Fruit fly (Drosophila melanogaster): ENCODE data around the gene CG7049.

Gene CG7049

dm6 chr3L:131998-132693 is 43.9 kb downstream of the CG7049 start (continued):
- TF ChIP-seq Nf-YC (tag; optimal IDR thresholded peaks at IDR 0.05) (peak; percentile 20), exex (tag; optimal IDR thresholded peaks at IDR 0.05) (peak; percentile 4), mirr (GFP tag; optimal IDR thresholded peaks at IDR 0.05) (peak; percentile 84), rib (GFP tag; IDR thresholded peaks at IDR 0.05) (peak; percentile 61; the same call in 1 of the 2 replicates), en (GFP tag; optimal IDR thresholded peaks at IDR 0.05) (no peak), pita (GFP tag; optimal IDR thresholded peaks at IDR 0.05) (no peak), sug (tag; optimal IDR thresholded peaks at IDR 0.05) (no peak), wor (GFP tag; IDR thresholded peaks at IDR 0.05) (no peak), Poxn (GFP tag; IDR thresholded peaks at IDR 0.05) (no peak), CG12769 (tag; optimal IDR thresholded peaks at IDR 0.05) (peak; percentile 52), CG13624 (GFP tag; optimal IDR thresholded peaks at IDR 0.05) (peak; percentile 8), ATbp (GFP tag; optimal IDR thresholded peaks at IDR 0.05) (no peak), CG5245 (GFP tag; optimal IDR thresholded peaks at IDR 0.05) (no peak), jigr1 (GFP tag; IDR thresholded peaks at IDR 0.05) (no peak), hth (optimal IDR thresholded peaks at IDR 0.05) (no peak), tgo (GFP tag; IDR thresholded peaks at IDR 0.05) (no peak), sc (optimal IDR thresholded peaks at IDR 0.05) (no peak), sc (GFP tag; optimal IDR thresholded peaks at IDR 0.05) (no peak), CG34422 (GFP tag; IDR thresholded peaks at IDR 0.05) (peak; percentile 72; the same call in 1 of the 3 replicates), ssp (GFP tag; IDR thresholded peaks at IDR 0.05) (no peak), Hsf (GFP tag; optimal IDR thresholded peaks at IDR 0.05) (no peak), ro (GFP tag; IDR thresholded peaks at IDR 0.05) (no peak), CG9817 (tag; optimal IDR thresholded peaks at IDR 0.05) (no peak), Xbp1 (GFP tag; optimal IDR thresholded peaks at IDR 0.05) (no peak), Stat92E (GFP tag; optimal IDR thresholded peaks at IDR 0.05) (no peak), Hmr (GFP tag; optimal IDR thresholded peaks at IDR 0.05) (peak; percentile 7), stwl (tag; optimal IDR thresholded peaks at IDR 0.05) (no peak), HLH4C (GFP tag; IDR thresholded peaks at IDR 0.05; ENCODE audit: partially characterized antibody) (no peak), Hr78 (GFP tag; optimal IDR thresholded peaks at IDR 0.05) (no peak), CG6765 (GFP tag; optimal IDR thresholded peaks at IDR 0.05) (peak; percentile 10), CG1832 (GFP tag; optimal IDR thresholded peaks at IDR 0.05) (no peak), CG2875 (GFP tag; optimal IDR thresholded peaks at IDR 0.05) (no peak), CG4424 (GFP tag; optimal IDR thresholded peaks at IDR 0.05) (no peak), so (GFP tag; IDR thresholded peaks at IDR 0.05) (peak; percentile 11; the same call in 1 of the 3 replicates), fd102C (GFP tag; optimal IDR thresholded peaks at IDR 0.05) (no peak), sr (GFP tag; IDR thresholded peaks at IDR 0.05) (no peak), disco-r (GFP tag; optimal IDR thresholded peaks at IDR 0.05) (no peak), eve (GFP tag; optimal IDR thresholded peaks at IDR 0.05) (peak in 1 of 2 experiments; percentile 70), E2f1 (GFP tag; IDR thresholded peaks at IDR 0.05) (peak; percentile 31; the same call in 1 of the 2 replicates), toy (GFP tag; IDR thresholded peaks at IDR 0.05) (no peak), CG18599 (GFP tag; optimal IDR thresholded peaks at IDR 0.05) (peak; percentile 0), abd-A (tag; optimal IDR thresholded peaks at IDR 0.05) (peak; percentile 42), hkb (optimal IDR thresholded peaks at IDR 0.05) (no peak), hkb (GFP tag; IDR thresholded peaks at IDR 0.05) (no peak), Bdp1 (GFP tag; optimal IDR thresholded peaks at IDR 0.05) (no peak), CG1792 (GFP tag; optimal IDR thresholded peaks at IDR 0.05) (no peak), CG14965 (GFP tag; optimal IDR thresholded peaks at IDR 0.05; ENCODE audit: borderline replicate concordance) (no peak), CG14667 (GFP tag; IDR thresholded peaks at IDR 0.05) (no peak), CG4328 (GFP tag; optimal IDR thresholded peaks at IDR 0.05) (peak; percentile 14), CG6175 (GFP tag; IDR thresholded peaks at IDR 0.05) (0 out of 3 replicates have a peak, but pooled peaks have one; percentile 22), aop (GFP tag; IDR thresholded peaks at IDR 0.05) (no peak)
